Worm (Caenorhabditis elegans) whole organism, young adult: ENCODE results near the gene sedl-1.

Experiments
- F57C9.4 ChIP-seq: sonication (generic microtip); optimal IDR thresholded peaks from 2 replicates; lab custom pipeline; 2017; ENCODE audit warnings: mild to moderate bottlenecking, missing genetic modification characterization, missing compliant biosample characterization
- Y79H2A.3 ChIP-seq: fragments of 200-800 bp; sonication (Bioruptor generic); conservative IDR thresholded peaks from 2 replicates; pipeline ENCODE4 v1.3.6; 2022; ENCODE audit warnings: missing genetic modification reagents, missing genetic modification characterization, missing compliant biosample characterization
- atf-7 ChIP-seq: sonication (generic microtip); optimal IDR thresholded peaks from 2 replicates; lab custom pipeline; 2017; ENCODE audit warnings: mild to moderate bottlenecking, missing genetic modification characterization, missing compliant biosample characterization
- dpl-1 ChIP-seq: fragments of 150-350 bp; optimal IDR thresholded peaks from 2 replicates; lab custom pipeline; 2014; ENCODE audit warnings: missing biosample characterization, missing genetic modification reagents, missing genetic modification characterization
- hlh-26 ChIP-seq: fragments of 200-800 bp; sonication (Bioruptor generic); conservative IDR thresholded peaks from 2 replicates; pipeline ENCODE4 v1.3.6; 2022; ENCODE audit warnings: missing genetic modification reagents, missing genetic modification characterization, missing compliant biosample characterization
- hsf-1 ChIP-seq: fragments of 200-800 bp; sonication (Bioruptor generic); IDR thresholded peaks from 2 replicates; pipeline ENCODE4 v1.3.6; 2022; ENCODE audit warnings: missing genetic modification reagents, missing genetic modification characterization, missing compliant biosample characterization
- pbrm-1 ChIP-seq: fragments of 200-800 bp; sonication (Bioruptor generic); IDR thresholded peaks from 2 replicates; pipeline ENCODE4 v1.3.6; 2022; ENCODE audit warnings: missing genetic modification reagents, missing genetic modification characterization, missing compliant biosample characterization
- zfh-2 ChIP-seq: fragments of 200-800 bp; sonication (Bioruptor generic); conservative IDR thresholded peaks from 2 replicates; pipeline ENCODE4 v1.3.6; 2022; ENCODE audit warnings: missing genetic modification reagents, missing genetic modification characterization, missing compliant biosample characterization
- ztf-26 ChIP-seq: sonication (generic microtip); optimal IDR thresholded peaks from 2 replicates; lab custom pipeline; 2017; ENCODE audit warnings: missing genetic modification characterization, missing compliant biosample characterization

DNA sequence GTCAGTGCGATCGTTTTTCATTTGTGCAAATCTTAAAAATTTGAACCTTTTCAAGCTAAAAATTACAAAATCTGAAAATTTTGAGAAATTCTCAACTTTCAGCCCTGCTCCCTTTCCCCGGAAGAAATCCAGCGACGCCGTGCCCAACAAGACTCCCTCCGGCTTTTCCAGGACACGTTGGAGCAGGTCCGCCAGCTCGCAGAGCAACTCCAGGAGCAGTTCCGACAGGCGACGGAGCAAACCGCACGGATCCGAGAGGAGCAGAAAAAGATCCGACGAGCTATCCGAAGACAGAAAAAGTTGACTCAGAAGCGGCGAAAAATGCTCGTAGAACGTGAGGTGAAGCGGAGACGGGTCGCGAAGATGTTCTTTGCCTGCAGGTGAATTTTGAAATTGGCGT lies 11.2 kb upstream of the sedl-1 start:
- TF ChIP-seq hlh-26 (GFP tag; lab: Robert Waterston, UW) (no peak), F57C9.4 (no peak), dpl-1 (GFP tag; lab: Kevin White, UChicago) (no peak), pbrm-1 (GFP tag; lab: Robert Waterston, UW) (no peak), zfh-2 (GFP tag; lab: Robert Waterston, UW) (peak; percentile 89), ztf-26 (tag; lab: Kevin White, UChicago) (no peak), Y79H2A.3 (no peak), atf-7 (tag; lab: Kevin White, UChicago) (no peak), hsf-1 (GFP tag; lab: Robert Waterston, UW) (no peak)
